Worm (Caenorhabditis elegans): ENCODE measurements around the gene T13A10.1.

- TF ChIP-seq ama-1 (optimal IDR thresholded peaks at IDR 0.05) (no peak), pax-1 (tag; optimal IDR thresholded peaks at IDR 0.05) (no peak), ceh-24 (tag; optimal IDR thresholded peaks at IDR 0.05) (no peak), nhr-11 (tag; optimal IDR thresholded peaks at IDR 0.05) (no peak), pqm-1 (tag; optimal IDR thresholded peaks at IDR 0.05) (no peak), hlh-13 (GFP tag; optimal IDR thresholded peaks at IDR 0.05) (no peak), madf-2 (tag; optimal IDR thresholded peaks at IDR 0.05) (no peak), pag-3 (tag; optimal IDR thresholded peaks at IDR 0.05; ENCODE audit: borderline replicate concordance) (no peak), zip-5 (tag; optimal IDR thresholded peaks at IDR 0.05) (no peak), unc-55 (GFP tag; optimal IDR thresholded peaks at IDR 0.05) (no peak), lin-11 (tag; optimal IDR thresholded peaks at IDR 0.05) (no peak), rnt-1 (tag; optimal IDR thresholded peaks at IDR 0.05) (no peak)
These were observed 9.4 kb upstream of the T13A10.1 start, which contains the start of gene srv-29 for ce11 chrIV:6266499-6266898.

Data from whole organism, late embryonic.